Fruit fly (Drosophila melanogaster) whole organism, embryonic: ENCODE results near the gene P58IPK.

Experiments used
- Atf3 ChIP-seq: fragments of 200-800 bp; sonication (Bioruptor generic); optimal IDR thresholded peaks from 3 replicates; lab custom pipeline; 2016; ENCODE audit warnings: missing biosample characterization, missing genetic modification characterization
- BtbVII ChIP-seq: fragments of 200-800 bp; sonication (Bioruptor generic); optimal IDR thresholded peaks from 3 replicates; lab custom pipeline; 2017; ENCODE audit warnings: missing biosample characterization, mild to moderate bottlenecking, missing genetic modification characterization
- CG10209 ChIP-seq: fragments of 200-800 bp; sonication (Bioruptor generic); optimal IDR thresholded peaks from 3 replicates; lab custom pipeline; 2017; ENCODE audit warnings: missing biosample characterization, mild to moderate bottlenecking, missing genetic modification characterization, missing genetic modification reagents
- CG10366 ChIP-seq: fragments of 200-800 bp; sonication (Bioruptor generic); IDR thresholded peaks from 2 replicates; pipeline ENCODE4 v1.3.6; 2022; ENCODE audit warnings: missing biosample characterization, missing genetic modification characterization
- CG10543 ChIP-seq: fragments of 200-800 bp; sonication (Bioruptor generic); optimal IDR thresholded peaks from 3 replicates; lab custom pipeline; 2017; ENCODE audit warnings: missing biosample characterization, mild to moderate bottlenecking, missing genetic modification characterization, moderate library complexity
- CG11085 ChIP-seq: fragments of 200-800 bp; sonication (Bioruptor generic); IDR thresholded peaks from 2 replicates; pipeline ENCODE4 v1.3.6; 2022; ENCODE audit warnings: missing biosample characterization, missing genetic modification characterization
- CG12769 ChIP-seq: fragments of 200-800 bp; sonication (Bioruptor generic); optimal IDR thresholded peaks from 2 replicates; lab custom pipeline; 2019; ENCODE audit warnings: missing biosample characterization, mild to moderate bottlenecking, missing genetic modification characterization, moderate library complexity
- CG13775 ChIP-seq: fragments of 200-800 bp; sonication (Bioruptor generic); optimal IDR thresholded peaks from 3 replicates; lab custom pipeline; 2017; ENCODE audit warnings: missing biosample characterization, mild to moderate bottlenecking, missing genetic modification characterization
- CG15601 ChIP-seq: fragments of 200-800 bp; sonication (Bioruptor generic); optimal IDR thresholded peaks from 3 replicates; lab custom pipeline; 2019; ENCODE audit warnings: missing biosample characterization, mild to moderate bottlenecking, missing genetic modification characterization, moderate library complexity
- CG17385 ChIP-seq: fragments of 200-800 bp; sonication (Bioruptor generic); optimal IDR thresholded peaks from 3 replicates; lab custom pipeline; 2018; ENCODE audit warnings: missing biosample characterization, mild to moderate bottlenecking, missing genetic modification characterization
- CG17829 ChIP-seq: fragments of 200-800 bp; optimal IDR thresholded peaks from 2 replicates; lab custom pipeline; 2019; ENCODE audit warnings: missing biosample characterization, mild to moderate bottlenecking, missing genetic modification characterization, moderate library complexity
- CG2202 ChIP-seq: fragments of 200-800 bp; sonication (Bioruptor generic); optimal IDR thresholded peaks from 2 replicates; lab custom pipeline; 2018; ENCODE audit warnings: missing biosample characterization, mild to moderate bottlenecking, missing genetic modification characterization
- CG30403 ChIP-seq: fragments of 200-800 bp; sonication (Bioruptor generic); optimal IDR thresholded peaks from 3 replicates; lab custom pipeline; 2016; ENCODE audit warnings: missing biosample characterization, missing genetic modification characterization
- CG3163 ChIP-seq: fragments of 200-800 bp; sonication (Bioruptor generic); optimal IDR thresholded peaks from 3 replicates; lab custom pipeline; 2016; ENCODE audit warnings: missing biosample characterization, missing genetic modification characterization
- CG3281 ChIP-seq: fragments of 200-800 bp; sonication (Bioruptor generic); optimal IDR thresholded peaks from 3 replicates; lab custom pipeline; 2017; ENCODE audit warnings: missing biosample characterization, mild to moderate bottlenecking, missing genetic modification characterization
- CG3726 ChIP-seq: fragments of 200-800 bp; sonication (Bioruptor generic); IDR thresholded peaks from 3 replicates; pipeline ENCODE4, ENCODE4 v1.3.6; 2022; ENCODE audit warnings: missing biosample characterization, missing genetic modification characterization
- CG3838 ChIP-seq: fragments of 200-800 bp; sonication (Bioruptor generic); optimal IDR thresholded peaks from 3 replicates; lab custom pipeline; 2016; ENCODE audit warnings: missing biosample characterization, missing genetic modification characterization
- CG42726 ChIP-seq: fragments of 200-800 bp; sonication (Bioruptor generic); IDR thresholded peaks from 2 replicates; pipeline ENCODE4 v1.3.6; 2022; ENCODE audit warnings: missing biosample characterization, missing genetic modification characterization; ENCODE audit not compliant: partially characterized antibody
- CG4328 ChIP-seq: fragments of 200-800 bp; sonication (Bioruptor generic); optimal IDR thresholded peaks from 3 replicates; lab custom pipeline; 2017; ENCODE audit warnings: missing biosample characterization, missing genetic modification reagents, missing genetic modification characterization
- CG4707 ChIP-seq: fragments of 200-800 bp; sonication (Bioruptor generic); optimal IDR thresholded peaks from 2 replicates; lab custom pipeline; 2018; ENCODE audit warnings: missing biosample characterization, mild to moderate bottlenecking, missing genetic modification characterization, moderate library complexity
- CG7786 ChIP-seq: fragments of 200-800 bp; sonication (Bioruptor generic); optimal IDR thresholded peaks from 2 replicates; lab custom pipeline; 2016; ENCODE audit warnings: missing biosample characterization, missing genetic modification characterization
- CG7987 ChIP-seq: fragments of 200-800 bp; sonication (Bioruptor generic); optimal IDR thresholded peaks from 2 replicates; lab custom pipeline; 2018; ENCODE audit warnings: missing biosample characterization, mild to moderate bottlenecking, missing genetic modification characterization, moderate library complexity
- CG8388 ChIP-seq: fragments of 200-800 bp; sonication (Bioruptor generic); optimal IDR thresholded peaks from 2 replicates; lab custom pipeline; 2019; ENCODE audit warnings: missing biosample characterization, mild to moderate bottlenecking, missing genetic modification characterization, moderate library complexity
- CG8924 ChIP-seq: fragments of 200-800 bp; optimal IDR thresholded peaks from 3 replicates; lab custom pipeline; 2019; ENCODE audit warnings: missing biosample characterization, mild to moderate bottlenecking, missing genetic modification characterization, moderate library complexity
- CG9437 ChIP-seq: fragments of 200-800 bp; sonication (Bioruptor generic); optimal IDR thresholded peaks from 2 replicates; lab custom pipeline; 2018; ENCODE audit warnings: missing biosample characterization, mild to moderate bottlenecking, missing genetic modification characterization
- D ChIP-seq, 2 experiments: fragments of 200-800 bp in 1 of 2; fragments of >200 bp in 1 of 2; sonication (Bioruptor generic) in 1 of 2; optimal IDR thresholded peaks; 2 replicates in 1 of 2; 3 replicates in 1 of 2; lab custom pipeline; 2017; ENCODE audit warnings: mild to moderate bottlenecking in 1 of 2, missing biosample characterization in 1 of 2, missing genetic modification characterization in 1 of 2, missing genetic modification reagents in 1 of 2
- Dip3 ChIP-seq: fragments of 200-800 bp; sonication (Bioruptor generic); optimal IDR thresholded peaks from 3 replicates; lab custom pipeline; 2016; ENCODE audit warnings: missing biosample characterization, missing genetic modification characterization
- Doc2 ChIP-seq: fragments of 200-800 bp; sonication (Bioruptor generic); IDR thresholded peaks from 2 replicates; pipeline ENCODE4 v1.3.6; 2022; ENCODE audit warnings: missing biosample characterization, missing genetic modification characterization
- Ets65A ChIP-seq: fragments of 200-800 bp; sonication (Bioruptor generic); peaks from one replicate; lab custom pipeline; 2016; ENCODE audit warnings: missing biosample characterization, missing genetic modification characterization
- HLH54F ChIP-seq: fragments of 200-800 bp; sonication (Bioruptor generic); optimal IDR thresholded peaks from 3 replicates; lab custom pipeline; 2016; ENCODE audit warnings: missing biosample characterization, missing genetic modification characterization
- Jarid2 ChIP-seq: fragments of 200-800 bp; sonication (Bioruptor generic); optimal IDR thresholded peaks from 3 replicates; lab custom pipeline; 2017; ENCODE audit warnings: mild to moderate bottlenecking, missing biosample characterization, missing genetic modification reagents, missing genetic modification characterization
- Med ChIP-seq: fragments of 200-800 bp; sonication (Bioruptor generic); peaks from one replicate; lab custom pipeline; 2016; ENCODE audit warnings: missing biosample characterization, missing genetic modification characterization, mild to moderate bottlenecking, inconsistent platforms, moderate library complexity
- Nf-YB ChIP-seq: fragments of 200-800 bp; sonication (Bioruptor generic); optimal IDR thresholded peaks from 3 replicates; lab custom pipeline; 2019; ENCODE audit warnings: missing biosample characterization, mild to moderate bottlenecking, missing genetic modification characterization, moderate library complexity
- Taf1 ChIP-seq: fragments of 200-800 bp; sonication (Bioruptor generic); IDR thresholded peaks from 2 replicates; pipeline ENCODE4 v1.3.6; 2022; ENCODE audit warnings: missing biosample characterization, missing genetic modification characterization
- Xbp1 ChIP-seq: fragments of 200-800 bp; sonication (Bioruptor generic); optimal IDR thresholded peaks from 3 replicates; lab custom pipeline; 2016; ENCODE audit warnings: missing biosample characterization, mild to moderate bottlenecking, missing genetic modification characterization
- YL-1 ChIP-seq: fragments of 200-800 bp; sonication (Bioruptor generic); optimal IDR thresholded peaks from 3 replicates; lab custom pipeline; 2017; ENCODE audit warnings: missing biosample characterization, mild to moderate bottlenecking, missing genetic modification characterization
- ac ChIP-seq: fragments of 200-800 bp; sonication (Bioruptor generic); optimal IDR thresholded peaks from 3 replicates; lab custom pipeline; 2017; ENCODE audit warnings: missing biosample characterization, mild to moderate bottlenecking, missing genetic modification characterization
- chn ChIP-seq: fragments of 200-800 bp; sonication (Bioruptor generic); optimal IDR thresholded peaks from 2 replicates; lab custom pipeline; 2016; ENCODE audit warnings: missing biosample characterization, missing genetic modification characterization
- exex ChIP-seq: fragments of 200-800 bp; sonication (Bioruptor generic); optimal IDR thresholded peaks from 4 replicates; lab custom pipeline; 2018; ENCODE audit warnings: missing biosample characterization, mild to moderate bottlenecking, missing genetic modification characterization, moderate library complexity
- eyg ChIP-seq: fragments of 200-800 bp; sonication (Bioruptor generic); optimal IDR thresholded peaks from 3 replicates; lab custom pipeline; 2016; ENCODE audit warnings: missing biosample characterization, missing genetic modification characterization
- grn ChIP-seq: fragments of 200-800 bp; sonication (Bioruptor generic); optimal IDR thresholded peaks from 3 replicates; lab custom pipeline; 2017; ENCODE audit warnings: missing biosample characterization, missing genetic modification characterization
- insv ChIP-seq, 2 experiments: fragments of 200-800 bp; sonication (Bioruptor generic); optimal IDR thresholded peaks; 3 replicates each; lab custom pipeline; 2016 to 2018; ENCODE audit warnings: missing biosample characterization in 2 of 2, missing genetic modification characterization in 2 of 2
- maf-S ChIP-seq: fragments of 200-800 bp; sonication (Bioruptor generic); optimal IDR thresholded peaks from 2 replicates; lab custom pipeline; 2016; ENCODE audit warnings: missing biosample characterization, missing genetic modification characterization
- nau ChIP-seq: fragments of 200-800 bp; sonication (Bioruptor generic); optimal IDR thresholded peaks from 3 replicates; lab custom pipeline; 2017; ENCODE audit warnings: missing biosample characterization, mild to moderate bottlenecking, missing genetic modification characterization, missing genetic modification reagents
- odd ChIP-seq: fragments of 200-800 bp; sonication (Bioruptor generic); optimal IDR thresholded peaks from 2 replicates; lab custom pipeline; 2017; ENCODE audit warnings: missing biosample characterization, mild to moderate bottlenecking, missing genetic modification characterization
- pum ChIP-seq: fragments of 200-800 bp; sonication (Bioruptor generic); optimal IDR thresholded peaks from 2 replicates; lab custom pipeline; 2016; ENCODE audit warnings: missing biosample characterization, missing genetic modification characterization
- repo ChIP-seq: fragments of 200-800 bp; sonication (Bioruptor generic); optimal IDR thresholded peaks from 2 replicates; lab custom pipeline; 2016; ENCODE audit warnings: missing biosample characterization, missing genetic modification characterization
- shn ChIP-seq: fragments of 200-800 bp; sonication (Bioruptor generic); optimal IDR thresholded peaks from 3 replicates; lab custom pipeline; 2016; ENCODE audit warnings: missing biosample characterization, missing genetic modification characterization
- twi ChIP-seq: fragments of 200-800 bp; optimal IDR thresholded peaks from 2 replicates; lab custom pipeline; 2019; ENCODE audit warnings: missing biosample characterization, mild to moderate bottlenecking, missing genetic modification characterization, moderate library complexity
- zen ChIP-seq: fragments of 200-800 bp; sonication (Bioruptor generic); optimal IDR thresholded peaks from 3 replicates; lab custom pipeline; 2018; ENCODE audit warnings: missing biosample characterization, mild to moderate bottlenecking, missing genetic modification characterization, moderate library complexity

Gene P58IPK

dm6 chr3R:9590952-9591532 lies 4.3 kb downstream of the P58IPK start, which contains the start of the genes bocks and CG8312 (continued):
- TF ChIP-seq maf-S (GFP tag; lab: Kevin White, UChicago) = peak; percentile 26
- TF ChIP-seq insv (GFP tag; optimal IDR thresholded peaks at IDR 0.05; lab: Kevin White, UChicago) = peak in 1 of 2 experiments; percentile 54
- no peak for TF ChIP-seq ac (GFP tag; lab: Kevin White, UChicago)
- peak; percentile 63 for TF ChIP-seq CG17829 (tag; lab: Kevin White, UChicago)
- peak; percentile 65 for TF ChIP-seq CG30403 (GFP tag; lab: Kevin White, UChicago)
- TF ChIP-seq pum = peak; percentile 57
- TF ChIP-seq CG3163 (GFP tag; lab: Kevin White, UChicago) = peak; percentile 47
- TF ChIP-seq CG4707 (GFP tag; lab: Kevin White, UChicago) = no peak
- peak; percentile 65 for TF ChIP-seq Xbp1
- TF ChIP-seq twi (tag; lab: Kevin White, UChicago) = peak; percentile 48
- peak; percentile 82 for TF ChIP-seq CG15601 (tag; lab: Kevin White, UChicago)
- TF ChIP-seq zen = peak; percentile 26
- TF ChIP-seq CG8388 (GFP tag; lab: Kevin White, UChicago) = peak; percentile 1
- TF ChIP-seq eyg = peak; percentile 15
- peak; percentile 26 for TF ChIP-seq CG13775 (GFP tag; lab: Kevin White, UChicago)
- peak; percentile 67 for TF ChIP-seq CG10543 (GFP tag; lab: Kevin White, UChicago)
- peak; percentile 16 for TF ChIP-seq shn (GFP tag; lab: Kevin White, UChicago)
- TF ChIP-seq Ets65A (GFP tag; lab: Kevin White, UChicago) = peak; percentile 56
- TF ChIP-seq Taf1 (GFP tag; lab: Robert Waterston, UW) = no peak
- no peak for TF ChIP-seq CG42726 (GFP tag; lab: Robert Waterston, UW)
- TF ChIP-seq CG9437 (GFP tag; lab: Kevin White, UChicago) = no peak
- no peak for TF ChIP-seq exex (tag; lab: Kevin White, UChicago)
- TF ChIP-seq HLH54F (GFP tag; lab: Kevin White, UChicago) = peak; percentile 72
- TF ChIP-seq D (optimal IDR thresholded peaks at IDR 0.05; lab: Kevin White, UChicago) = peak; percentile 64
- TF ChIP-seq D (GFP tag; optimal IDR thresholded peaks at IDR 0.05; lab: Kevin White, UChicago) = no peak
- no peak for TF ChIP-seq CG2202 (tag; lab: Kevin White, UChicago)
- TF ChIP-seq chn (GFP tag; lab: Kevin White, UChicago) = peak; percentile 63
- TF ChIP-seq CG10366 (GFP tag; lab: Robert Waterston, UW) = no peak
- TF ChIP-seq CG17385 = peak; percentile 29
- no peak for TF ChIP-seq Doc2 (GFP tag; lab: Robert Waterston, UW)
- no peak for TF ChIP-seq CG4328 (GFP tag; lab: Kevin White, UChicago)
- peak; percentile 48 for TF ChIP-seq CG7786 (GFP tag; lab: Kevin White, UChicago)
- peak; percentile 50 for TF ChIP-seq CG8924 (tag; lab: Kevin White, UChicago)
- peak; percentile 19 for TF ChIP-seq CG3281 (GFP tag; lab: Kevin White, UChicago)
- no peak for TF ChIP-seq CG11085
- TF ChIP-seq YL-1 (GFP tag; lab: Kevin White, UChicago) = peak; percentile 70
- TF ChIP-seq odd (GFP tag; lab: Kevin White, UChicago) = peak; percentile 12
- TF ChIP-seq CG12769 (tag; lab: Kevin White, UChicago) = peak; percentile 51
- TF ChIP-seq CG3726 (GFP tag; lab: Robert Waterston, UW) = no peak
- peak; percentile 8 for TF ChIP-seq CG7987 (GFP tag; lab: Kevin White, UChicago)
- peak; percentile 80 for TF ChIP-seq CG3838
- TF ChIP-seq BtbVII (GFP tag; lab: Kevin White, UChicago) = peak; percentile 16
- TF ChIP-seq Med (GFP tag; lab: Kevin White, UChicago) = peak; percentile 94
- peak; percentile 45 for TF ChIP-seq Dip3 (GFP tag; lab: Kevin White, UChicago)
- peak; percentile 16 for TF ChIP-seq CG10209
- peak; percentile 46 for TF ChIP-seq repo
- peak; percentile 85 for TF ChIP-seq Atf3
- TF ChIP-seq Jarid2 (GFP tag; lab: Kevin White, UChicago) = peak; percentile 91
- no peak for TF ChIP-seq nau (GFP tag; lab: Kevin White, UChicago)
- peak; percentile 57 for TF ChIP-seq Nf-YB (GFP tag; lab: Kevin White, UChicago)
- peak; percentile 5 for TF ChIP-seq grn (GFP tag; lab: Kevin White, UChicago)
